Worm (Caenorhabditis elegans) whole organism, L3 larva: Measurements from ENCODE around the gene F28C10.3.
A peak's percentile ranks its signal among the peaks of the same experiment; 100 is the strongest.

Experiments used
- R02D3.7 ChIP-seq: fragments of 150-350 bp; optimal IDR thresholded peaks from 2 replicates; lab custom pipeline; 2014; ENCODE audit warnings: missing biosample characterization, missing genetic modification characterization
- ZK546.5 ChIP-seq: sonication (generic microtip); optimal IDR thresholded peaks from 2 replicates; lab custom pipeline; 2017; ENCODE audit warnings: missing biosample characterization, missing genetic modification characterization
- aly-2 ChIP-seq: fragments of 150-350 bp; optimal IDR thresholded peaks from 2 replicates; lab custom pipeline; 2014; ENCODE audit warnings: missing biosample characterization, missing genetic modification characterization
- ama-1 ChIP-seq: fragments of 150-350 bp; optimal IDR thresholded peaks from 2 replicates; lab custom pipeline; 2018
- ceh-28 ChIP-seq: fragments of 150-350 bp; optimal IDR thresholded peaks from 2 replicates; lab custom pipeline; 2014; ENCODE audit warnings: missing biosample characterization, missing genetic modification reagents, missing genetic modification characterization
- ceh-82 ChIP-seq: fragments of 150-350 bp; optimal IDR thresholded peaks from 2 replicates; lab custom pipeline; 2014; ENCODE audit warnings: missing biosample characterization, missing genetic modification characterization
- ceh-9 ChIP-seq: sonication (generic microtip); optimal IDR thresholded peaks from 2 replicates; lab custom pipeline; 2018; ENCODE audit warnings: missing biosample characterization, missing genetic modification characterization
- egl-27 ChIP-seq: sonication (generic microtip); optimal IDR thresholded peaks from 4 replicates; lab custom pipeline; 2017; ENCODE audit warnings: missing biosample characterization, missing genetic modification reagents, missing genetic modification characterization
- egl-5 ChIP-seq: fragments of 150-350 bp; optimal IDR thresholded peaks from 2 replicates; lab custom pipeline; 2017; ENCODE audit warnings: missing biosample characterization, missing genetic modification reagents, missing genetic modification characterization, inconsistent platforms
- elt-1 ChIP-seq: fragments of 150-350 bp; optimal IDR thresholded peaks from 2 replicates; lab custom pipeline; 2014; ENCODE audit warnings: missing biosample characterization, missing genetic modification characterization
- elt-2 ChIP-seq: sonication (generic microtip); optimal IDR thresholded peaks from 2 replicates; lab custom pipeline; 2016; ENCODE audit warnings: missing genetic modification reagents, mild to moderate bottlenecking, missing genetic modification characterization, missing compliant biosample characterization
- elt-3 ChIP-seq, 3 experiments: fragments of 150-350 bp in 1 of 3; sonication (generic microtip) in 2 of 3; optimal IDR thresholded peaks; 2 replicates in 2 of 3; 4 replicates in 1 of 3; lab custom pipeline; 2014 to 2017; ENCODE audit warnings: missing biosample characterization in 3 of 3, missing genetic modification characterization in 3 of 3
- fkh-10 ChIP-seq: sonication (generic microtip); optimal IDR thresholded peaks from 2 replicates; lab custom pipeline; 2017; ENCODE audit warnings: missing biosample characterization, missing genetic modification reagents, missing genetic modification characterization
- fkh-2 ChIP-seq: fragments of 150-350 bp; optimal IDR thresholded peaks from 2 replicates; lab custom pipeline; 2014; ENCODE audit warnings: missing biosample characterization, missing genetic modification reagents, missing genetic modification characterization
- fos-1 ChIP-seq: fragments of 150-350 bp; optimal IDR thresholded peaks from 2 replicates; lab custom pipeline; 2014; ENCODE audit warnings: missing biosample characterization, missing genetic modification characterization
- hmg-11 ChIP-seq: sonication (generic microtip); optimal IDR thresholded peaks from 2 replicates; lab custom pipeline; 2016; ENCODE audit warnings: missing genetic modification characterization, missing compliant biosample characterization
- jun-1 ChIP-seq: fragments of 150-350 bp; optimal IDR thresholded peaks from 2 replicates; lab custom pipeline; 2014; ENCODE audit warnings: missing biosample characterization, missing genetic modification reagents, missing genetic modification characterization
- lin-15B ChIP-seq: fragments of 150-350 bp; optimal IDR thresholded peaks from 2 replicates; lab custom pipeline; 2014; ENCODE audit warnings: missing biosample characterization, missing genetic modification characterization
- lin-39 ChIP-seq: fragments of 150-350 bp; optimal IDR thresholded peaks from 2 replicates; lab custom pipeline; 2018; ENCODE audit warnings: missing biosample characterization, missing genetic modification reagents, missing genetic modification characterization
- lsy-12 ChIP-seq: sonication (generic microtip); optimal IDR thresholded peaks from 2 replicates; lab custom pipeline; 2016; ENCODE audit warnings: mild to moderate bottlenecking, missing genetic modification characterization, missing compliant biosample characterization
- mdl-1 ChIP-seq: fragments of 150-350 bp; optimal IDR thresholded peaks from 2 replicates; lab custom pipeline; 2014; ENCODE audit warnings: missing biosample characterization, missing genetic modification characterization
- mml-1 ChIP-seq: fragments of 150-350 bp; sonication (generic microtip); optimal IDR thresholded peaks from 3 replicates; lab custom pipeline; 2014; ENCODE audit warnings: missing biosample characterization, missing genetic modification characterization
- nfya-1 ChIP-seq: sonication (generic microtip); optimal IDR thresholded peaks from 2 replicates; lab custom pipeline; 2017; ENCODE audit warnings: missing genetic modification characterization, mild to moderate bottlenecking, missing compliant biosample characterization, antibody characterized with exemption, moderate library complexity; ENCODE audit not compliant: insufficient read depth
- nhr-12 ChIP-seq: fragments of 150-350 bp; optimal IDR thresholded peaks from 2 replicates; lab custom pipeline; 2014; ENCODE audit warnings: missing biosample characterization, missing genetic modification characterization
- nhr-237 ChIP-seq: fragments of 150-350 bp; optimal IDR thresholded peaks from 2 replicates; lab custom pipeline; 2014; ENCODE audit warnings: missing biosample characterization, missing genetic modification characterization
- nhr-25 ChIP-seq: sonication (generic microtip); optimal IDR thresholded peaks from 2 replicates; lab custom pipeline; 2017; ENCODE audit warnings: missing biosample characterization, missing genetic modification characterization
- nhr-43 ChIP-seq: sonication (generic microtip); optimal IDR thresholded peaks from 2 replicates; lab custom pipeline; 2016; ENCODE audit warnings: mild to moderate bottlenecking, missing genetic modification characterization, missing compliant biosample characterization; ENCODE audit not compliant: poor library complexity, severe bottlenecking
- nhr-76 ChIP-seq: fragments of 150-350 bp; sonication (generic microtip); optimal IDR thresholded peaks from 5 replicates; lab custom pipeline; 2014; ENCODE audit warnings: missing biosample characterization, missing genetic modification characterization
- nhr-77 ChIP-seq: fragments of 150-350 bp; optimal IDR thresholded peaks from 2 replicates; lab custom pipeline; 2014; ENCODE audit warnings: missing biosample characterization, missing genetic modification characterization
- pha-4 ChIP-seq: fragments of 150-350 bp; optimal IDR thresholded peaks from 2 replicates; lab custom pipeline; 2014; ENCODE audit warnings: missing biosample characterization, missing genetic modification reagents, missing genetic modification characterization
- pqm-1 ChIP-seq: fragments of 150-350 bp; optimal IDR thresholded peaks from 2 replicates; lab custom pipeline; 2017; ENCODE audit warnings: missing biosample characterization, missing genetic modification characterization, inconsistent platforms
- sea-2 ChIP-seq: fragments of 150-350 bp; sonication (generic microtip); optimal IDR thresholded peaks from 4 replicates; lab custom pipeline; 2014; ENCODE audit warnings: missing biosample characterization, missing genetic modification reagents, missing genetic modification characterization
- skn-1 ChIP-seq: fragments of 150-350 bp; optimal IDR thresholded peaks from 2 replicates; lab custom pipeline; 2014; ENCODE audit warnings: missing biosample characterization, missing genetic modification characterization
- unc-39 ChIP-seq: sonication (generic microtip); optimal IDR thresholded peaks from 4 replicates; lab custom pipeline; 2017; ENCODE audit warnings: missing biosample characterization, missing genetic modification characterization
- zag-1 ChIP-seq: fragments of 150-350 bp; optimal IDR thresholded peaks from 2 replicates; lab custom pipeline; 2014; ENCODE audit warnings: missing biosample characterization, missing genetic modification characterization
- ztf-11 ChIP-seq: fragments of 150-350 bp; optimal IDR thresholded peaks from 2 replicates; lab custom pipeline; 2014; ENCODE audit warnings: missing biosample characterization, missing genetic modification characterization
- ztf-4 ChIP-seq: fragments of 150-350 bp; optimal IDR thresholded peaks from 2 replicates; lab custom pipeline; 2014; ENCODE audit warnings: missing biosample characterization, missing genetic modification characterization

The F28C10.3 gene

DNA sequence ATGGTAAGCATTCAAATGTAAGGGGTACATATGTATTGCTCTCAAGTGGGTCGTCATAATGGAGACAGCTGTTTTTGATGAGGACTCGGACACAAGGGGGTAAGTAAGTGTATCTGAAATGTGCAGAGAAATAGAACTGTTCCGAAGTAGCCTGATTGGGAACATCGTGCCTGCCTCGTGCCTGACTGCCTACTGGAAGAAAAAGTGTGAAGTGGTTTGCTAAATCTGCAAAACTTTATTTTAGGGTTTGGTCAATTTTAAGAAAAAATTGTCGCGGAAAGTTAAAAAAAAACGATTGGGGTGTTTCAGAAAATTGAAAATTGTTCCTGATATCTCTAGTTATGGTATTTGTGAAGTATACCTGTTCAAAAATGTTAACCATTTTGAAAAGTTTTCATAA lies 21.6 kb upstream of the F28C10.3 start, which contains the start of gene hlh-19:
Gene hlh-19, minus strand, starts transcription at position 101 of the 400 bp plus-strand sequence.
- TF ChIP-seq jun-1 (tag; lab: Kevin White, UChicago): no peak
- no peak for TF ChIP-seq nhr-237 (tag; lab: Kevin White, UChicago)
- TF ChIP-seq fos-1 (tag; lab: Kevin White, UChicago): no peak
- no peak for TF ChIP-seq lsy-12
- TF ChIP-seq hmg-11 (tag; lab: Kevin White, UChicago): no peak
- no peak for TF ChIP-seq fkh-2 (tag; lab: Kevin White, UChicago)
- no peak for TF ChIP-seq ztf-11 (tag; lab: Kevin White, UChicago)
- no peak for TF ChIP-seq nhr-76 (tag; lab: Kevin White, UChicago)
- TF ChIP-seq ama-1 (lab: Kevin White, UChicago): no peak
- TF ChIP-seq lin-39: no peak
- no peak for TF ChIP-seq lin-15B (tag; lab: Kevin White, UChicago)
- TF ChIP-seq ceh-9 (tag; lab: Kevin White, UChicago): no peak
- TF ChIP-seq zag-1 (tag; lab: Kevin White, UChicago): no peak
- TF ChIP-seq ceh-28 (tag; lab: Kevin White, UChicago): no peak
- TF ChIP-seq mml-1 (tag; lab: Kevin White, UChicago): no peak

DNA sequence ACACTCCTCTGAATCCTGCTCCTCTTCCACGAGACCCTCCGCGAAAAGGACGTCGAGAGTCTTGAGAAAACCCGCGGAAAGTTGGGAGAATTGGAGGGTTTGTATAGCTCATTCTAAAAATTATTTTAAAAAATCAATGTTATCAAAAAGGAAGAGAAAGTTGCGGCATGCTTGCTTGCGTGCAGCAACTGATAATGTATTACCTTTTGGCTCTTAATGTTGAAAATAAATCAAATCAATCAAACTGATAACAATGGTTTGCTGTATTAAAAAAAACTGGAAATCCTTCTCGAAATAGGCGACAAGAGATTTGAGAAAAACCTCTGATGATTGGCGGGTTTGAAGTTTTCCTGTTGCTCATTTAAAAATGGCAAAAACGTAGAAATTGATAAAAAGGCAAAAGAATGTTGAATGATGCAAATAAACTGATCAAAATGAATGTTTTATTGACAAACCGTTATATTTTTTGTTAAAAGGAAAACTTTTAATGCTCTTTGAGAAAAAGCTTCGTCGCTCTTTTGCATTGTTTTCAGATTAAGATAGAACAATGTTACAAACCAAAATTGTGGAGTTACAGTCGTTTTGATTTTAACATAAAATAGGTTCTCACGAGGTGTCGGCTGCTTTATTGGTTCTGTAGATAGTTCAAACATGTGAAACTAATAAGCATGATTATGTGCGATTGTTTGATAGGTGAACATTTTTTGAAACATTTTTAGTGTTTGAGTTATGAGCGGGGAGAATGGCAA lies 19.6 kb upstream of the F28C10.3 start:
- TF ChIP-seq sea-2: no peak
- peak; percentile 79 for TF ChIP-seq elt-2 (tag; lab: Kevin White, UChicago)
- TF ChIP-seq nhr-237 (tag; lab: Kevin White, UChicago): no peak
- TF ChIP-seq nhr-43: no peak
- TF ChIP-seq ZK546.5 (tag; lab: Kevin White, UChicago): no peak
- peak; percentile 6 for TF ChIP-seq pqm-1
- no peak for TF ChIP-seq ceh-82 (tag; lab: Kevin White, UChicago)
- TF ChIP-seq nhr-12: no peak
- TF ChIP-seq mdl-1 (tag; lab: Kevin White, UChicago): no peak
- no peak for TF ChIP-seq skn-1 (tag; lab: Kevin White, UChicago)
- TF ChIP-seq nfya-1 (tag; lab: Kevin White, UChicago): no peak
- TF ChIP-seq ama-1 (lab: Kevin White, UChicago): no peak
- TF ChIP-seq elt-3 (tag; optimal IDR thresholded peaks at IDR 0.05; lab: Kevin White, UChicago): no peak
- TF ChIP-seq hmg-11 (tag; lab: Kevin White, UChicago): no peak
- no peak for TF ChIP-seq egl-5
- no peak for TF ChIP-seq jun-1 (tag; lab: Kevin White, UChicago)

DNA sequence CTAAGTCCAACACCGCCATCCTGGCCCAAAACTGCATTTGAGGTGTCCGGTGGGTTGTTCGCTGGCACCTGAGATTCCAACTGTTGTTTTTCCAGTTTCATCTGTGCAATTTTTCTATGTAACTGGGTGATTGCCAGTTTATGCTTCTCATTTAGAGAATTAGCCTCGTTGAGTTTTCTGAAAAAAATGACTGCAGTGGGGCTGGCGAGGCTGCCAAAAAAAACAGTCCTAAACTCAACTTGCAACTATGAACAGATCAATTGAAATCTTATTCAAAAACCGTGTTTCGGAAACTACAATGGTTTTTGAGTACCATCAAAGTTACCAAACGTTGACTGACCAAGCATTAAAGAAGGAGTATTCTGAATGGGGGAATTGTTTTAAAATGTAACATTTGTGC lies 18.2 kb upstream of the F28C10.3 start, which contains the start of gene F57C12.6:
Gene F57C12.6, minus strand, starts transcription at position 101 of the 400 bp plus-strand sequence.
- TF ChIP-seq pha-4 (tag; lab: Kevin White, UChicago) (no peak), R02D3.7 (tag; lab: Kevin White, UChicago) (no peak)

DNA sequence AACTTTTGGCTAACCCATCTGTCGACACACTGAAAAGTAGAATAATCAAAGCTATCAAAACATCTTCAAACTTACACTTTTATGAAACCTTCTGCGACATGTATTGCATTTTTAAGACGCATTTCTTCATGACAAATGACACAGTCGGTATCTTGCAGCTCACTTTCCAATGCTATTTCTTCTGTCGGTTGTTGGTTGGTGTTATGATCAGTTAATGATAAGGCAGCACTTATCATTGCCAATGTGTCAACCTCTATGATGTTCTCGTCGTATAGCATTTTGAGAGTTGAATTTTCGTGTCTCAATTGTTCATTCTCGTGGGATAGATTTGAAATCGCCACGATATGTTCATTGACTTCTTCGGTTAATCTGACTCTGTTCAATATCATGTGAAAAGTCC lies 17.8 kb upstream of the F28C10.3 start:
- TF ChIP-seq egl-27 (tag; lab: Kevin White, UChicago) (no peak), pqm-1 (peak; percentile 80), elt-2 (tag; lab: Kevin White, UChicago) (peak; percentile 59)

DNA sequence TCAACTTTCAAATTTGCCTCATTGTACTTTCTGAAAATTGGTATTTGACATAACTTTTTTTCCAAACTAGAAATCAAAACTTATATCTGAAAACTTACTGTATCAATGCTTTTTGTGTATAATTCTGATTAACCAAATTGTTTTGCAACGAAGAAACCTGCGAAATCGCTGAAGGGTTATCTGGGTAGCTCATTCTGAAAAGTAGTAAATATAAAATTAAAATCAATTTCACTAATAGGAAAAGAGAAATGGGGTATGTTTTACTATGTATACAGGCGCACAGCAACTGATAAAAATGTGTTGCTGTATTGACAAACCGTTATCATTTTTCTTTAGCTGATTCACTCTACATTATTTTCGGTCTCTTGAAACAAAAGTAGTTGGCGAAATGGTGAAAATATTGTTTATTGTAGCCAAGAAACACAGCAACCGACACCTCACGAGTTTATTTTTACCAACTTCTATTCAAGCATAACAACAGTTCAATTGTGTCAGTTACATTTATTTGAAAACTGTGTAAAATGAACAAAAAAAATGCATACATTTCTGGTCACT lies 15.6 kb upstream of the F28C10.3 start, which contains the start of gene F57C12.2:
Gene F57C12.2, minus strand, starts transcription at position 218 of the 555 bp plus-strand sequence.
- TF ChIP-seq elt-2 (tag; lab: Kevin White, UChicago) (peak; percentile 75), pqm-1 (peak; percentile 44), nhr-76 (tag; lab: Kevin White, UChicago) (no peak)

DNA sequence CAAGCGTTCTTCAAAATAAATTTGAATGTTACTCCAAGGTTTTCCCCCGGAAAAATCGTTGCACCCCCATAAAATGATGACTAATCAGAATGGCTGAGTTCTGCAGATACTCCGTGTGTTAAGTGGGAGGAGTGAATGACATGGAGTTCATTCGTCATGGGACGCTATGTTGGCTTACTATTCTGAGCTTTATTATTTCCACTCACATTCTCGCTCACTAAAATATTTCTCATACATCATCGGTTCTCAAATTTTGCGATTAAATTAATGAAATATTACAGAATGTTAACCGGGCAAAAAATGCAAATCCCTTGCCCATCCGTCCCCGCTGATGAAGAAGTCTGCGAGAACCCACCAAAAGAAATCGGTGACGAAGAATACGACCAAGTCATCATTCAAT lies 7.2 kb upstream of the F28C10.3 start, which contains the start of gene F28C10.1:
Gene F28C10.1, plus strand, starts transcription at position 301 of the 400 bp plus-strand sequence.
- no peak for TF ChIP-seq nhr-43
- no peak for TF ChIP-seq mml-1 (tag; lab: Kevin White, UChicago)
- no peak for TF ChIP-seq nhr-25
- no peak for TF ChIP-seq ceh-28 (tag; lab: Kevin White, UChicago)
- TF ChIP-seq unc-39 (tag; lab: Kevin White, UChicago): no peak
- TF ChIP-seq nhr-77: no peak
- TF ChIP-seq jun-1 (tag; lab: Kevin White, UChicago): no peak
- TF ChIP-seq fkh-10: no peak
- TF ChIP-seq egl-27 (tag; lab: Kevin White, UChicago): no peak
- TF ChIP-seq elt-2 (tag; lab: Kevin White, UChicago): no peak
- TF ChIP-seq nhr-76 (tag; lab: Kevin White, UChicago): no peak
- TF ChIP-seq sea-2: no peak
- no peak for TF ChIP-seq ceh-9 (tag; lab: Kevin White, UChicago)
- no peak for TF ChIP-seq ztf-4 (tag; lab: Kevin White, UChicago)
- TF ChIP-seq elt-1 (tag; lab: Kevin White, UChicago): no peak
- TF ChIP-seq aly-2 (tag; lab: Kevin White, UChicago): no peak
- TF ChIP-seq egl-5: no peak
- no peak for TF ChIP-seq zag-1 (tag; lab: Kevin White, UChicago)
- TF ChIP-seq ztf-11 (tag; lab: Kevin White, UChicago): no peak
- TF ChIP-seq, all 47 proteins: peak for 0
